Worm (Caenorhabditis elegans) whole organism, late embryonic: ENCODE data around the gene flad-1.

Source experiments
- C08G9.2 ChIP-seq: sonication (generic microtip); optimal IDR thresholded peaks from 2 replicates; lab custom pipeline; 2016; ENCODE audit warnings: mild to moderate bottlenecking, missing genetic modification characterization, moderate library complexity, missing compliant biosample characterization
- F13H6.1 ChIP-seq: sonication (generic microtip); optimal IDR thresholded peaks from 2 replicates; lab custom pipeline; 2016; ENCODE audit warnings: missing genetic modification characterization, missing compliant biosample characterization
- K09A11.1 ChIP-seq: sonication (generic microtip); optimal IDR thresholded peaks from 2 replicates; lab custom pipeline; 2017; ENCODE audit warnings: antibody characterized with exemption, mild to moderate bottlenecking, missing genetic modification characterization, missing compliant biosample characterization; ENCODE audit not compliant: insufficient read depth
- Y22D7AL.16 ChIP-seq: sonication (generic microtip); optimal IDR thresholded peaks from 2 replicates; lab custom pipeline; 2016; ENCODE audit warnings: missing genetic modification characterization, missing compliant biosample characterization
- ahr-1 ChIP-seq: sonication (generic microtip); optimal IDR thresholded peaks from 2 replicates; lab custom pipeline; 2016; ENCODE audit warnings: missing genetic modification characterization, missing compliant biosample characterization
- ama-1 ChIP-seq: fragments of 150-350 bp; optimal IDR thresholded peaks from 2 replicates; lab custom pipeline; 2014
- ceh-2 ChIP-seq: sonication (generic microtip); optimal IDR thresholded peaks from 2 replicates; lab custom pipeline; 2016; ENCODE audit warnings: missing genotype, missing genetic modification characterization, missing compliant biosample characterization
- ceh-22 ChIP-seq: sonication (generic microtip); optimal IDR thresholded peaks from 2 replicates; lab custom pipeline; 2017; ENCODE audit warnings: missing biosample characterization, missing genetic modification characterization
- ceh-48 ChIP-seq: sonication (generic microtip); optimal IDR thresholded peaks from 2 replicates; lab custom pipeline; 2016; ENCODE audit warnings: missing genetic modification characterization, inconsistent platforms, missing compliant biosample characterization
- ceh-6 ChIP-seq: fragments of 200-800 bp; sonication (Bioruptor generic); optimal IDR thresholded peaks from 2 replicates; lab custom pipeline; 2018; ENCODE audit warnings: mild to moderate bottlenecking, missing genetic modification characterization, missing compliant biosample characterization
- che-1 ChIP-seq: sonication (generic microtip); optimal IDR thresholded peaks from 2 replicates; lab custom pipeline; 2016; ENCODE audit warnings: mild to moderate bottlenecking, missing genetic modification characterization, missing compliant biosample characterization
- dve-1 ChIP-seq: sonication (generic microtip); optimal IDR thresholded peaks from 2 replicates; lab custom pipeline; 2017; ENCODE audit warnings: antibody characterized with exemption, mild to moderate bottlenecking, missing genetic modification characterization, missing compliant biosample characterization
- elt-2 ChIP-seq: sonication (generic microtip); optimal IDR thresholded peaks from 2 replicates; lab custom pipeline; 2016; ENCODE audit warnings: missing genetic modification reagents, missing genetic modification characterization, missing compliant biosample characterization
- elt-4 ChIP-seq: sonication (generic microtip); optimal IDR thresholded peaks from 2 replicates; lab custom pipeline; 2016; ENCODE audit warnings: missing genetic modification characterization, missing compliant biosample characterization
- eyg-1 ChIP-seq: sonication (generic microtip); optimal IDR thresholded peaks from 2 replicates; lab custom pipeline; 2016; ENCODE audit warnings: missing genotype, missing genetic modification characterization, missing compliant biosample characterization
- fax-1 ChIP-seq: sonication (generic microtip); optimal IDR thresholded peaks from 2 replicates; lab custom pipeline; 2016; ENCODE audit warnings: missing genotype, missing genetic modification characterization, missing compliant biosample characterization
- hlh-13 ChIP-seq: fragments of 200-800 bp; sonication (Bioruptor generic); optimal IDR thresholded peaks from 2 replicates; lab custom pipeline; 2018; ENCODE audit warnings: mild to moderate bottlenecking, missing genetic modification characterization, missing compliant biosample characterization
- hlh-6 ChIP-seq: sonication (generic microtip); optimal IDR thresholded peaks from 2 replicates; lab custom pipeline; 2016; ENCODE audit warnings: missing genotype, missing genetic modification characterization, missing compliant biosample characterization
- lim-6 ChIP-seq: sonication (generic microtip); optimal IDR thresholded peaks from 2 replicates; lab custom pipeline; 2016; ENCODE audit warnings: missing genetic modification characterization, missing compliant biosample characterization
- lin-11 ChIP-seq: fragments of 200-800 bp; sonication (Bioruptor generic); optimal IDR thresholded peaks from 2 replicates; lab custom pipeline; 2018; ENCODE audit warnings: mild to moderate bottlenecking, missing genetic modification characterization, missing compliant biosample characterization
- madf-2 ChIP-seq: sonication (generic microtip); optimal IDR thresholded peaks from 2 replicates; lab custom pipeline; 2017; ENCODE audit warnings: missing genetic modification characterization, missing compliant biosample characterization
- mec-3 ChIP-seq: sonication (generic microtip); optimal IDR thresholded peaks from 2 replicates; lab custom pipeline; 2016; ENCODE audit warnings: borderline replicate concordance, missing genetic modification characterization, missing compliant biosample characterization
- nfya-1 ChIP-seq: sonication (generic microtip); optimal IDR thresholded peaks from 2 replicates; lab custom pipeline; 2017; ENCODE audit warnings: missing genetic modification characterization, mild to moderate bottlenecking, missing compliant biosample characterization, antibody characterized with exemption, moderate library complexity
- nhr-11 ChIP-seq: fragments of 150-350 bp; optimal IDR thresholded peaks from 2 replicates; lab custom pipeline; 2014; ENCODE audit warnings: missing biosample characterization, missing genetic modification characterization
- pag-3 ChIP-seq: sonication (generic microtip); optimal IDR thresholded peaks from 2 replicates; lab custom pipeline; 2016; ENCODE audit warnings: missing compliant biosample characterization, missing genetic modification characterization, borderline replicate concordance
- pat-9 ChIP-seq: fragments of 200-800 bp; sonication (Bioruptor generic); optimal IDR thresholded peaks from 2 replicates; lab custom pipeline; 2018; ENCODE audit warnings: mild to moderate bottlenecking, missing genetic modification characterization, moderate library complexity, missing compliant biosample characterization
- pax-1 ChIP-seq: fragments of 150-350 bp; optimal IDR thresholded peaks from 2 replicates; lab custom pipeline; 2014; ENCODE audit warnings: missing biosample characterization, missing genetic modification characterization
- pha-4 ChIP-seq: fragments of 150-350 bp; optimal IDR thresholded peaks from 2 replicates; lab custom pipeline; 2018; ENCODE audit warnings: missing biosample characterization, missing genetic modification reagents, missing genetic modification characterization
- pqm-1 ChIP-seq: sonication (generic microtip); optimal IDR thresholded peaks from 2 replicates; lab custom pipeline; 2016; ENCODE audit warnings: missing genetic modification characterization, missing compliant biosample characterization
- pros-1 ChIP-seq: fragments of 150-350 bp; optimal IDR thresholded peaks from 2 replicates; lab custom pipeline; 2014; ENCODE audit warnings: missing biosample characterization, missing genetic modification reagents, missing genetic modification characterization
- rnt-1 ChIP-seq: sonication (generic microtip); optimal IDR thresholded peaks from 2 replicates; lab custom pipeline; 2016; ENCODE audit warnings: missing genetic modification characterization, missing compliant biosample characterization
- sox-2 ChIP-seq: fragments of 200-800 bp; sonication (Bioruptor generic); IDR thresholded peaks from 2 replicates; pipeline ENCODE4 v1.3.6; 2022; ENCODE audit warnings: missing genetic modification reagents, missing genetic modification characterization, missing compliant biosample characterization
- syd-9 ChIP-seq: sonication (generic microtip); optimal IDR thresholded peaks from 2 replicates; lab custom pipeline; 2016; ENCODE audit warnings: mild to moderate bottlenecking, missing genetic modification characterization, moderate library complexity, missing compliant biosample characterization
- tbx-2 ChIP-seq: sonication (generic microtip); optimal IDR thresholded peaks from 2 replicates; lab custom pipeline; 2016; ENCODE audit warnings: missing genetic modification characterization, missing compliant biosample characterization
- unc-42 ChIP-seq: sonication (generic microtip); optimal IDR thresholded peaks from 2 replicates; lab custom pipeline; 2016; ENCODE audit warnings: missing genotype, missing genetic modification characterization, missing compliant biosample characterization
- unc-55 ChIP-seq: sonication (generic microtip); optimal IDR thresholded peaks from 2 replicates; lab custom pipeline; 2017; ENCODE audit warnings: missing biosample characterization, missing genetic modification reagents, missing genetic modification characterization
- ztf-16 ChIP-seq: sonication (generic microtip); optimal IDR thresholded peaks from 2 replicates; lab custom pipeline; 2017; ENCODE audit warnings: missing genetic modification characterization, missing compliant biosample characterization

The flad-1 gene

DNA sequence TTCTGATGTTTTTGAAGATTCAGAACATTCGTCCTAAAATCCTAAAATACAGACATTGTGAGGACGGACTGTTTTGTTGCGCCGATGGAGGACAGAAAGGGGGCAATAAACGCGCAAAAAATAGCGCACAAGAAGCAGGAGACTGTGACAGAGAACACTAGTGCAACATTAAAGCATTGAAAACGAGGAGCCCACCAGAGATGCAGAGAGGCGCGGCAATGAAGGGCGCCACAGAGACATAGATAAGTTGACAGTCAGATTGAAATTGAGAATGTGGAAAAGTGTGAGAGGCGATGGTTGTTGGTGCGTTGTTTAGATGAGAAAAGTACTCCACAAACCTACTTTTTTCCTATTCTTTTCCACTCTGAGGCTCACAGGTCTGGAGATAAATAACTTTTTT is 31.0 kb downstream of the flad-1 start, which contains the start of gene aakg-5 (continued):
- TF ChIP-seq madf-2 (tag; lab: Kevin White, UChicago): no peak
- TF ChIP-seq dve-1 (tag; lab: Kevin White, UChicago): peak; percentile 11
- TF ChIP-seq pros-1 (tag; lab: Kevin White, UChicago): no peak
- no peak for TF ChIP-seq syd-9 (tag; lab: Kevin White, UChicago)
- TF ChIP-seq eyg-1 (tag; lab: Kevin White, UChicago): no peak
- TF ChIP-seq, all 69 proteins: peak for 5

DNA sequence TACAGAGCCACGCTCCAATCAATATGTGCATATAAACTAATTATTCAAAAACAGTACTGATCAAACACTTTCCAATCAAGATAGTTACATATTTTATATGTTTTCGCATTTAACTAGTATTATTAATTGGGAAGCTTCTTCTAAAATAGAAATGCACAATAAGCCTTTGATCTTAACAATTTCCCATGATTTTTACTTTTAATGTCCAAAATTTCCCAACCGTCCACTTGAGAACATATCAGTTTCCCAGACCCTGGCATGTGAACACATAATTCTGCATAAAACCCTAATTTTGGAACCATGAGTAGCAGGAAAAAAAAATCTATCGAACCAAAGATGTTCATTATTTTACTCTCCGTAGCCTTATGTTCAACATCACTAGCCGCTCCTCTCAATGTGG is 32.5 kb downstream of the flad-1 start, which contains the start of gene R53.8:
Gene R53.8 (plus strand): TSS at position 301 of the 400 bp plus-strand sequence.
- no peak for TF ChIP-seq rnt-1 (tag; lab: Kevin White, UChicago)
- TF ChIP-seq dve-1 (tag; lab: Kevin White, UChicago): no peak
- no peak for TF ChIP-seq sox-2 (GFP tag; lab: Robert Waterston, UW)
- TF ChIP-seq Y22D7AL.16 (tag; lab: Kevin White, UChicago): no peak
- TF ChIP-seq nfya-1: no peak
- TF ChIP-seq lin-11 (tag; lab: Kevin White, UChicago): no peak
- TF ChIP-seq lim-6 (tag; lab: Kevin White, UChicago): no peak
- TF ChIP-seq ceh-6 (GFP tag; lab: Kevin White, UChicago): no peak
- no peak for TF ChIP-seq hlh-13 (GFP tag; lab: Kevin White, UChicago)
- no peak for TF ChIP-seq ceh-48 (tag; lab: Kevin White, UChicago)
- TF ChIP-seq hlh-6 (tag; lab: Kevin White, UChicago): no peak
- no peak for TF ChIP-seq pqm-1 (tag; lab: Kevin White, UChicago)
- TF ChIP-seq che-1 (tag; lab: Kevin White, UChicago): no peak
- no peak for TF ChIP-seq mec-3 (tag; lab: Kevin White, UChicago)
- TF ChIP-seq syd-9 (tag; lab: Kevin White, UChicago): no peak
- TF ChIP-seq C08G9.2 (tag; lab: Kevin White, UChicago): no peak
- TF ChIP-seq pat-9 (tag; lab: Kevin White, UChicago): no peak
- no peak for TF ChIP-seq pax-1

DNA sequence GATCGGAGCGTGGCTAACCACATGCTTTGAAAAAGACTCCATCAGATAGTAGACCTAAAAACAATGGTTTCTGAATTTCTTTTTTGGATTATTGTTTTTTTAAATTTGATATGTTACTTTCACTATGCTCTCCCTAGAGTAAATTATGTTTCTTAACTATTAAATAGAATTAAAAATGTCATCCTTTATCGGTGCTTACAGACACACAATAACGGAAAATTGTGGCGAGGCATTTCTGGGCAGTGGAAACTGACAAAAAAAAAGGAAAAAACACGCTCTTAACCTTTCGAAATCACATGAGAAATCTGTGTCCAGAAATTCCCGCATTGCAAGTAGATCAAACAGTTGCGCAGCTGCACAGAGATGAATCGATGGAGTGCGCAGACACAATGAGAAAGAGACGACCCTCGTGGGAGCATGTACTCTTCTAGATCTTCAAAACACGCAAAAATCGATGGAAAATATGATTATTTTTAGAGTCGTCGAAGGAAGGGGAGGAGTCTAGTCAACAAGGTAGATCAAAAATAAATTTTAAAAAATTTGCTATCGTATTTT is 36.2 kb downstream of the flad-1 start, which contains the start of gene ZK892.6:
Gene ZK892.6 (minus strand): TSS at position 51 of the 555 bp plus-strand sequence.
- TF ChIP-seq che-1 (tag; lab: Kevin White, UChicago) (no peak), K09A11.1 (tag; lab: Kevin White, UChicago) (no peak), pag-3 (tag; lab: Kevin White, UChicago) (no peak), ceh-22 (tag; lab: Kevin White, UChicago) (no peak), unc-42 (tag; lab: Kevin White, UChicago) (no peak), unc-55 (GFP tag; lab: Kevin White, UChicago) (no peak), ahr-1 (tag; lab: Kevin White, UChicago) (no peak), elt-4 (tag; lab: Kevin White, UChicago) (no peak), madf-2 (tag; lab: Kevin White, UChicago) (no peak)
- TF ChIP-seq, all 69 proteins: peak for 0

DNA sequence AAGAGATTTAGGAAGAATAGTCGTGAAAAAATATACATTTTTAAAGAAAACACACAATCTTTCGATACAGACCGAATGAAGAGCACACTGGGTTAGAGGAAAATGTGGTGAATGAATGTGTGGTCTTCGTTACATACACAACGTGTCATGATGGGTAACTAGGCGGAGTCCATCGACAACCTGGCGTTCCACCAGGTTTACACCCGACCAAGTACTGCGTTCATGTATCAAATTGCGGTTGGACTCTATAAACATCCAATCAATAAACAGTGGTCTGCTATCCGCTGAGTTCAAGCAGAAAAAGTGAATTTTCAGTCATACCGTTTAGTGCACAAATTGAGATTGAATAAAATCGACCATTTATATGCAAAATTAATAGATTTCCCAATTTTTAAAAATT is 37.8 kb downstream of the flad-1 start, which contains the start of gene sdz-38:
Gene sdz-38 (minus strand): TSS at position 101 of the 400 bp plus-strand sequence.
- TF ChIP-seq dve-1 (tag; lab: Kevin White, UChicago) (no peak), pqm-1 (tag; lab: Kevin White, UChicago) (no peak), elt-4 (tag; lab: Kevin White, UChicago) (no peak), ceh-48 (tag; lab: Kevin White, UChicago) (no peak), ceh-2 (tag; lab: Kevin White, UChicago) (no peak), lim-6 (tag; lab: Kevin White, UChicago) (no peak), elt-2 (tag; lab: Kevin White, UChicago) (no peak), fax-1 (tag; lab: Kevin White, UChicago) (no peak), ztf-16 (no peak), tbx-2 (tag; lab: Kevin White, UChicago) (no peak), nhr-11 (tag; lab: Kevin White, UChicago) (no peak), F13H6.1 (no peak), pat-9 (tag; lab: Kevin White, UChicago) (no peak), hlh-13 (GFP tag; lab: Kevin White, UChicago) (no peak), pha-4 (tag; lab: Kevin White, UChicago) (no peak), unc-42 (tag; lab: Kevin White, UChicago) (no peak), ama-1 (lab: Kevin White, UChicago) (no peak)
- TF ChIP-seq, all 69 proteins: peak for 0
